Fruit fly (Drosophila melanogaster): ENCODE results near the gene fng.
A peak's percentile ranks its signal among the peaks of the same experiment; 100 is the strongest.

Gene fng

DNA sequence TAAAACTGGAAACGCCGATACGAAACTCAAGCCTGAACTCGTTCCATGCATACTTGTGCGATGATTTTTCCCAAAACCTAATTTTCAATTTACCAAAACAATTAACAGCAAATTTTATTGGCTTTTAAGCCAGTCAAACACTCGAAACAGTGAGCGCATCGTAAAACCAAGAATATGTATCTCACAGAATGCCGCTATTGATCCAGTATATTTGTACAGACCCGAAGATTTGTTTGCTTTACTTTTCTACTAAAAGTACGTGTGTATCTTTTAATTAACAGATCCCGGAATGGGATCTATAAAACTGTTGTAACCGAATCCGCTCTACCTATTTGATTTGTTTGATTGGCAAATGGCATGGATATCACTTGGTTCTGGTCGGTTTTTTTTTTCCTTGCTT, 4.8 kb upstream of the fng start (continued):
- TF ChIP-seq sd (tag; optimal IDR thresholded peaks at IDR 0.05) (no peak), CG17359 (tag; optimal IDR thresholded peaks at IDR 0.05) (no peak), CG8478 (optimal IDR thresholded peaks at IDR 0.05) (no peak), Stat92E (GFP tag; optimal IDR thresholded peaks at IDR 0.05) (no peak), org-1 (GFP tag; optimal IDR thresholded peaks at IDR 0.05) (peak; percentile 8), stwl (tag; optimal IDR thresholded peaks at IDR 0.05) (no peak), gcm2 (GFP tag; optimal IDR thresholded peaks at IDR 0.05) (no peak), Bteb2 (GFP tag; optimal IDR thresholded peaks at IDR 0.05) (no peak), CG10209 (GFP tag; optimal IDR thresholded peaks at IDR 0.05) (peak; percentile 37), wek (GFP tag; optimal IDR thresholded peaks at IDR 0.05) (peak; percentile 56), CG12155 (GFP tag; optimal IDR thresholded peaks at IDR 0.05) (no peak), en (GFP tag; optimal IDR thresholded peaks at IDR 0.05) (no peak), Adf1 (GFP tag; IDR thresholded peaks at IDR 0.05) (no peak), Doc3 (GFP tag; IDR thresholded peaks at IDR 0.05; ENCODE audit: partially characterized antibody) (no peak), D19A (tag; optimal IDR thresholded peaks at IDR 0.05) (no peak), btn (GFP tag; optimal IDR thresholded peaks at IDR 0.05) (no peak), CG7839 (tag; optimal IDR thresholded peaks at IDR 0.05) (no peak), CG6175 (GFP tag; IDR thresholded peaks at IDR 0.05) (no peak), NC2β (GFP tag; optimal IDR thresholded peaks at IDR 0.05) (peak; percentile 31), NFAT (GFP tag; IDR thresholded peaks at IDR 0.05) (no peak), Hmr (GFP tag; optimal IDR thresholded peaks at IDR 0.05) (peak; percentile 9), Opbp (GFP tag; IDR thresholded peaks at IDR 0.05; ENCODE audit: partially characterized antibody) (no peak), stc (GFP tag; IDR thresholded peaks at IDR 0.05) (no peak), chn (GFP tag; optimal IDR thresholded peaks at IDR 0.05) (no peak), CG4424 (GFP tag; optimal IDR thresholded peaks at IDR 0.05) (no peak), CG30020 (tag; optimal IDR thresholded peaks at IDR 0.05) (no peak), Lim3 (GFP tag; IDR thresholded peaks at IDR 0.05) (no peak), B-H2 (GFP tag; optimal IDR thresholded peaks at IDR 0.05) (no peak), mam (GFP tag; optimal IDR thresholded peaks at IDR 0.05) (no peak), oc (tag; optimal IDR thresholded peaks at IDR 0.05) (no peak), sna (GFP tag; IDR thresholded peaks at IDR 0.05; ENCODE audit: partially characterized antibody) (no peak), zf30C (GFP tag; optimal IDR thresholded peaks at IDR 0.05) (no peak), z (GFP tag; IDR thresholded peaks at IDR 0.05) (no peak), gfzf (GFP tag; optimal IDR thresholded peaks at IDR 0.05) (no peak), MTF-1 (GFP tag; optimal IDR thresholded peaks at IDR 0.05; ENCODE audit: borderline replicate concordance) (peak; percentile 58), CG6254 (GFP tag; optimal IDR thresholded peaks at IDR 0.05) (no peak), psq (GFP tag; optimal IDR thresholded peaks at IDR 0.05) (no peak), CG13296 (GFP tag; optimal IDR thresholded peaks at IDR 0.05) (no peak), tap (tag; optimal IDR thresholded peaks at IDR 0.05) (no peak), Vsx1 (GFP tag; optimal IDR thresholded peaks at IDR 0.05) (no peak), Rfx (GFP tag; IDR thresholded peaks at IDR 0.05) (no peak), schlank (tag; optimal IDR thresholded peaks at IDR 0.05) (no peak), Side (GFP tag; optimal IDR thresholded peaks at IDR 0.05) (no peak), CG11504 (tag; optimal IDR thresholded peaks at IDR 0.05) (no peak), CG43689 (GFP tag; IDR thresholded peaks at IDR 0.05) (no peak), Ptx1 (GFP tag; IDR thresholded peaks at IDR 0.05) (no peak), Ets97D (GFP tag; optimal IDR thresholded peaks at IDR 0.05) (no peak), CG8944 (GFP tag; optimal IDR thresholded peaks at IDR 0.05) (no peak), bsh (GFP tag; optimal IDR thresholded peaks at IDR 0.05) (peak in 1 of 2 experiments; percentile 36), CG10431 (GFP tag; optimal IDR thresholded peaks at IDR 0.05) (peak; percentile 36), Fer1 (GFP tag; optimal IDR thresholded peaks at IDR 0.05) (no peak), az2 (GFP tag; optimal IDR thresholded peaks at IDR 0.05) (no peak)

All from whole organism, embryonic.